Worm (Caenorhabditis elegans): ENCODE measurements around the gene srap-1.
A peak's percentile ranks its signal among the peaks of the same experiment; 100 is the strongest.

The srap-1 gene

DNA sequence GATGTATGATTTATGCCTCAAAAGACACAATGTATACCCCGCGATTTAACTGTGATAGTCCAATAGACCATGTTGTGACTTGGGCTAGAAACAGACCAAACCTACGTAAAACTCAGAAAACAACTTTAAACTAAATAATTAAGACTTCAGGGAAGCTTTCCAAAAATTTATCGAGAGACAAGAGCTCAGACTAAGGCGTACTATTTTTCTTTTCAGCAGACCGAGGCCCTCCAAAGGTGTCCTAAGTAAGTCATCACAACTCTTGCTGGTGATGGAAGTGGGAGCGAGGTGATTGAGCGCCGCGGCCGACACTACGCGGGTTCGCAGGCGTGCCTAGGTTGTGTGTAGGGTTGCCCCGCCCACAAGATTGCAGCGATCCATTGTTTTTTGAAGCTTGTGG, 36.0 kb upstream of the srap-1 start:
- TF ChIP-seq zip-11 (GFP tag; IDR thresholded peaks at IDR 0.05) (no peak), php-3 (GFP tag; IDR thresholded peaks at IDR 0.05) (0 out of 2 replicates have a peak, but pooled peaks have one; percentile 27), hif-1 (tag; optimal IDR thresholded peaks at IDR 0.05) (peak in 1 of 2 experiments; percentile 11), hlh-11 (tag; optimal IDR thresholded peaks at IDR 0.05) (peak; percentile 64), egl-27 (tag; optimal IDR thresholded peaks at IDR 0.05) (no peak), ZK337.2 (GFP tag; IDR thresholded peaks at IDR 0.05) (no peak), ztf-11 (tag; optimal IDR thresholded peaks at IDR 0.05) (no peak), unc-62 (GFP tag; optimal IDR thresholded peaks at IDR 0.05 in 1 of 2) (no peak), unc-62 (tag; optimal IDR thresholded peaks at IDR 0.05) (no peak), nhr-111 (GFP tag; optimal IDR thresholded peaks at IDR 0.05) (peak; percentile 59), lin-1 (GFP tag; IDR thresholded peaks at IDR 0.05) (peak; percentile 46; the same call in 1 of the 2 replicates), ZK546.5 (tag; optimal IDR thresholded peaks at IDR 0.05) (no peak), gei-8 (GFP tag; optimal IDR thresholded peaks at IDR 0.05) (no peak), hmg-1.1 (GFP tag; IDR thresholded peaks at IDR 0.05) (peak; percentile 60; the same call in 1 of the 2 replicates), pha-4 (GFP tag; IDR thresholded peaks at IDR 0.05) (peak; percentile 55; the same call in 1 of the 2 replicates), pha-4 (tag; optimal IDR thresholded peaks at IDR 0.05) (no peak), nhr-77 (tag; optimal IDR thresholded peaks at IDR 0.05) (no peak), snpc-1.2 (GFP tag; IDR thresholded peaks at IDR 0.05) (peak; percentile 79), arid-1 (GFP tag; conservative IDR thresholded peaks at IDR 0.05) (peak; percentile 68), snpc-4 (tag; optimal IDR thresholded peaks at IDR 0.05) (peak; percentile 92), lir-3 (tag; optimal IDR thresholded peaks at IDR 0.05) (no peak), dmd-8 (GFP tag; IDR thresholded peaks at IDR 0.05) (0 out of 2 replicates have a peak, but pooled peaks have one; percentile 26), unc-130 (GFP tag; optimal IDR thresholded peaks at IDR 0.05) (peak; percentile 78), madf-5 (GFP tag; IDR thresholded peaks at IDR 0.05) (no peak), fos-1 (tag; optimal IDR thresholded peaks at IDR 0.05) (no peak), lin-38 (GFP tag; IDR thresholded peaks at IDR 0.05) (peak; percentile 90), lsy-2 (tag; optimal IDR thresholded peaks at IDR 0.05) (peak in 1 of 2 experiments; percentile 61), spr-1 (tag; optimal IDR thresholded peaks at IDR 0.05) (peak; percentile 79), cey-2 (tag; optimal IDR thresholded peaks at IDR 0.05; ENCODE audit: borderline replicate concordance, insufficient read depth) (no peak), mdl-1 (tag; optimal IDR thresholded peaks at IDR 0.05) (peak; percentile 13 to 24), Y105C5A.15 (GFP tag; IDR thresholded peaks at IDR 0.05) (0 out of 2 replicates have a peak, but pooled peaks have one; percentile 78), mdt-29 (GFP tag; IDR thresholded peaks at IDR 0.05) (peak; percentile 44; the same call in 1 of the 2 replicates), duxl-1 (tag; optimal IDR thresholded peaks at IDR 0.05; ENCODE audit: poor library complexity) (peak; percentile 55), ceh-44 (GFP tag; IDR thresholded peaks at IDR 0.05) (peak; percentile 18; the same call in 1 of the 2 replicates), nhr-102 (tag; optimal IDR thresholded peaks at IDR 0.05) (peak; percentile 81), spr-3 (GFP tag; optimal IDR thresholded peaks at IDR 0.05) (peak; percentile 55), zip-2 (tag; optimal IDR thresholded peaks at IDR 0.05) (no peak), ctbp-1 (GFP tag; IDR thresholded peaks at IDR 0.05) (0 out of 2 replicates have a peak, but pooled peaks have one; percentile 32), sdz-12 (GFP tag; optimal IDR thresholded peaks at IDR 0.05) (peak; percentile 62), nhr-11 (tag; optimal IDR thresholded peaks at IDR 0.05) (peak; percentile 9), madf-9 (GFP tag; conservative IDR thresholded peaks at IDR 0.05) (peak; percentile 26; the same call in 1 of the 2 replicates), aly-2 (tag; optimal IDR thresholded peaks at IDR 0.05) (peak; percentile 15), ces-1 (GFP tag; optimal IDR thresholded peaks at IDR 0.05) (no peak), Y5F2A.4 (GFP tag; optimal IDR thresholded peaks at IDR 0.05) (no peak), mes-2 (tag; optimal IDR thresholded peaks at IDR 0.05; ENCODE audit: poor library complexity, severe bottlenecking) (peak; percentile 87), Y48G9A.11 (GFP tag; IDR thresholded peaks at IDR 0.05) (peak; percentile 64), dpl-1 (GFP tag; optimal IDR thresholded peaks at IDR 0.05) (peak; percentile 39), T26A8.4 (GFP tag; IDR thresholded peaks at IDR 0.05) (peak; percentile 92), daf-8 (GFP tag; IDR thresholded peaks at IDR 0.05) (no peak), zfp-2 (tag; optimal IDR thresholded peaks at IDR 0.05) (no peak)
